Fruit fly (Drosophila melanogaster) whole organism, embryonic: ENCODE results near the gene janB.

Experiments
- Ada2b ChIP-seq: fragments of 200-800 bp; sonication (Bioruptor generic); IDR thresholded peaks from 2 replicates; pipeline ENCODE4 v1.3.6; 2022; ENCODE audit warnings: missing biosample characterization, missing genetic modification characterization
- Asciz ChIP-seq: fragments of 200-800 bp; sonication (Bioruptor generic); optimal IDR thresholded peaks from 2 replicates; lab custom pipeline; 2017; ENCODE audit warnings: missing biosample characterization, mild to moderate bottlenecking, missing genetic modification characterization, missing genetic modification reagents
- Blimp-1 ChIP-seq: fragments of 200-800 bp; sonication (Bioruptor generic); optimal IDR thresholded peaks from 3 replicates; lab custom pipeline; 2018; ENCODE audit warnings: missing biosample characterization, missing genetic modification characterization, mild to moderate bottlenecking, moderate library complexity, missing genetic modification reagents
- CG10366 ChIP-seq: fragments of 200-800 bp; sonication (Bioruptor generic); IDR thresholded peaks from 2 replicates; pipeline ENCODE4 v1.3.6; 2022; ENCODE audit warnings: missing biosample characterization, missing genetic modification characterization
- CG10431 ChIP-seq: fragments of 200-800 bp; sonication (Bioruptor generic); optimal IDR thresholded peaks from 3 replicates; lab custom pipeline; 2018; ENCODE audit warnings: missing biosample characterization, mild to moderate bottlenecking, missing genetic modification characterization
- CG10565 ChIP-seq: fragments of 200-800 bp; sonication (Bioruptor generic); optimal IDR thresholded peaks from 3 replicates; lab custom pipeline; 2016; ENCODE audit warnings: missing biosample characterization, mild to moderate bottlenecking, missing genetic modification characterization
- CG12104 ChIP-seq: fragments of 200-800 bp; sonication (Bioruptor generic); optimal IDR thresholded peaks from 3 replicates; lab custom pipeline; 2016; ENCODE audit warnings: missing biosample characterization, missing genetic modification characterization
- CG13296 ChIP-seq: fragments of 200-800 bp; sonication (Bioruptor generic); optimal IDR thresholded peaks from 3 replicates; lab custom pipeline; 2018; ENCODE audit warnings: missing biosample characterization, mild to moderate bottlenecking, missing genetic modification characterization
- CG14014 ChIP-seq: fragments of 200-800 bp; sonication (Bioruptor generic); IDR thresholded peaks from 2 replicates; pipeline ENCODE4 v1.3.6; 2022; ENCODE audit warnings: missing biosample characterization, missing genetic modification characterization
- CG15479 ChIP-seq: fragments of 200-800 bp; sonication (Bioruptor generic); optimal IDR thresholded peaks from 3 replicates; lab custom pipeline; 2019; ENCODE audit warnings: missing biosample characterization, mild to moderate bottlenecking, missing genetic modification characterization, moderate library complexity
- CG16863 ChIP-seq: fragments of 200-800 bp; sonication (Bioruptor generic); optimal IDR thresholded peaks from 3 replicates; lab custom pipeline; 2016; ENCODE audit warnings: missing biosample characterization, missing genetic modification characterization
- CG17359 ChIP-seq: fragments of 200-800 bp; sonication (Bioruptor generic); optimal IDR thresholded peaks from 3 replicates; lab custom pipeline; 2018; ENCODE audit warnings: missing biosample characterization, mild to moderate bottlenecking, missing genetic modification characterization, moderate library complexity
- CG2199 ChIP-seq: fragments of 200-800 bp; sonication (Bioruptor generic); IDR thresholded peaks from 3 replicates; pipeline ENCODE4 v1.3.6; 2022; ENCODE audit warnings: missing biosample characterization, missing genetic modification characterization
- CG30431 ChIP-seq: fragments of 200-800 bp; sonication (Bioruptor generic); optimal IDR thresholded peaks from 2 replicates; lab custom pipeline; 2017; ENCODE audit warnings: missing biosample characterization, missing genetic modification characterization
- CG31388 ChIP-seq: fragments of 200-800 bp; sonication (Bioruptor generic); optimal IDR thresholded peaks from 2 replicates; lab custom pipeline; 2016; ENCODE audit warnings: missing biosample characterization, missing genetic modification characterization
- CG3163 ChIP-seq: fragments of 200-800 bp; sonication (Bioruptor generic); optimal IDR thresholded peaks from 3 replicates; lab custom pipeline; 2016; ENCODE audit warnings: missing biosample characterization, missing genetic modification characterization
- CG3281 ChIP-seq: fragments of 200-800 bp; sonication (Bioruptor generic); optimal IDR thresholded peaks from 3 replicates; lab custom pipeline; 2017; ENCODE audit warnings: missing biosample characterization, mild to moderate bottlenecking, missing genetic modification characterization
- CG4282 ChIP-seq: fragments of 200-800 bp; sonication (Bioruptor generic); optimal IDR thresholded peaks from 2 replicates; lab custom pipeline; 2016; ENCODE audit warnings: missing biosample characterization, missing genetic modification characterization
- CG4360 ChIP-seq: fragments of 200-800 bp; sonication (Bioruptor generic); IDR thresholded peaks from 2 replicates; pipeline ENCODE4 v1.3.6; 2022; ENCODE audit warnings: missing biosample characterization, missing genetic modification characterization
- CTCF ChIP-seq: fragments of 200-800 bp; sonication (Bioruptor generic); optimal IDR thresholded peaks from 2 replicates; lab custom pipeline; 2017; ENCODE audit warnings: missing biosample characterization, mild to moderate bottlenecking, missing genetic modification characterization, moderate library complexity
- Camta ChIP-seq: fragments of 200-800 bp; sonication (Bioruptor generic); optimal IDR thresholded peaks from 2 replicates; lab custom pipeline; 2016; ENCODE audit warnings: missing biosample characterization, missing genetic modification characterization
- D ChIP-seq, 2 experiments: fragments of 200-800 bp in 1 of 2; fragments of >200 bp in 1 of 2; sonication (Bioruptor generic) in 1 of 2; optimal IDR thresholded peaks; 2 replicates in 1 of 2; 3 replicates in 1 of 2; lab custom pipeline; 2017; ENCODE audit warnings: mild to moderate bottlenecking in 1 of 2, missing biosample characterization in 1 of 2, missing genetic modification characterization in 1 of 2, missing genetic modification reagents in 1 of 2
- Drgx ChIP-seq: fragments of 200-800 bp; sonication (Bioruptor generic); IDR thresholded peaks from 2 replicates; pipeline ENCODE4 v1.3.6; 2022; ENCODE audit warnings: missing biosample characterization, missing genetic modification characterization
- Eip74EF ChIP-seq, 2 experiments: fragments of 200-800 bp in 1 of 2; fragments of >200 bp in 1 of 2; sonication (Bioruptor generic) in 1 of 2; optimal IDR thresholded peaks; 2 replicates each; lab custom pipeline; 2017 to 2019; ENCODE audit warnings: missing biosample characterization in 2 of 2, missing genetic modification characterization in 2 of 2, mild to moderate bottlenecking in 1 of 2, moderate library complexity in 1 of 2
- Fer1 ChIP-seq: fragments of 200-800 bp; sonication (Bioruptor generic); optimal IDR thresholded peaks from 2 replicates; lab custom pipeline; 2017; ENCODE audit warnings: missing biosample characterization, mild to moderate bottlenecking, missing genetic modification characterization
- HHEX ChIP-seq: fragments of 200-800 bp; sonication (Bioruptor generic); optimal IDR thresholded peaks from 3 replicates; lab custom pipeline; 2017; ENCODE audit warnings: missing biosample characterization, mild to moderate bottlenecking, missing genetic modification characterization, missing genetic modification reagents
- Lhr ChIP-seq: fragments of 200-800 bp; sonication (Bioruptor generic); optimal IDR thresholded peaks from 3 replicates; lab custom pipeline; 2017; ENCODE audit warnings: mild to moderate bottlenecking, missing biosample characterization, missing genetic modification reagents, missing genetic modification characterization
- NC2β ChIP-seq: fragments of 200-800 bp; sonication (Bioruptor generic); optimal IDR thresholded peaks from 2 replicates; lab custom pipeline; 2016; ENCODE audit warnings: missing biosample characterization, missing genetic modification characterization
- Oaz ChIP-seq: fragments of 200-800 bp; sonication (Bioruptor generic); IDR thresholded peaks from 2 replicates; pipeline ENCODE4 v1.3.6; 2022; ENCODE audit warnings: missing biosample characterization, missing genetic modification characterization
- Sry-δ ChIP-seq: fragments of 200-800 bp; sonication (Bioruptor generic); optimal IDR thresholded peaks from 2 replicates; lab custom pipeline; 2016; ENCODE audit warnings: missing biosample characterization, missing genetic modification characterization
- YL-1 ChIP-seq: fragments of 200-800 bp; sonication (Bioruptor generic); optimal IDR thresholded peaks from 3 replicates; lab custom pipeline; 2017; ENCODE audit warnings: missing biosample characterization, mild to moderate bottlenecking, missing genetic modification characterization
- ase ChIP-seq: fragments of 200-800 bp; sonication (Bioruptor generic); IDR thresholded peaks from 3 replicates; pipeline ENCODE4 v1.3.6; 2022; ENCODE audit warnings: missing biosample characterization, missing genetic modification characterization
- dati ChIP-seq: fragments of 200-800 bp; sonication (Bioruptor generic); IDR thresholded peaks from 2 replicates; pipeline ENCODE4 v1.3.6; 2022; ENCODE audit warnings: missing biosample characterization, missing genetic modification characterization
- dpn ChIP-seq, 2 experiments: fragments of 200-800 bp; sonication (Bioruptor generic); optimal IDR thresholded peaks; 3 replicates each; lab custom pipeline; 2016; ENCODE audit warnings: missing biosample characterization in 2 of 2, missing genetic modification characterization in 2 of 2
- fd64A ChIP-seq: fragments of 200-800 bp; sonication (Bioruptor generic); optimal IDR thresholded peaks from 3 replicates; lab custom pipeline; 2018; ENCODE audit warnings: missing biosample characterization, mild to moderate bottlenecking, missing genetic modification characterization
- gcm ChIP-seq: fragments of 200-800 bp; sonication (Bioruptor generic); optimal IDR thresholded peaks from 2 replicates; lab custom pipeline; 2019; ENCODE audit warnings: missing biosample characterization, mild to moderate bottlenecking, missing genetic modification characterization, moderate library complexity
- ken ChIP-seq: fragments of 200-800 bp; sonication (Bioruptor generic); IDR thresholded peaks from 3 replicates; pipeline ENCODE4 v1.3.6; 2022; ENCODE audit warnings: missing biosample characterization, missing genetic modification characterization
- klu ChIP-seq: fragments of 200-800 bp; sonication (Bioruptor generic); IDR thresholded peaks from 2 replicates; pipeline ENCODE4 v1.3.6; 2022; ENCODE audit warnings: missing biosample characterization, missing genetic modification characterization
- lmd ChIP-seq: fragments of 200-800 bp; sonication (Bioruptor generic); IDR thresholded peaks from 2 replicates; pipeline ENCODE4 v1.3.6; 2022; ENCODE audit warnings: missing biosample characterization, missing genetic modification characterization
- phol ChIP-seq: fragments of 200-800 bp; sonication (Bioruptor generic); optimal IDR thresholded peaks from 3 replicates; lab custom pipeline; 2018; ENCODE audit warnings: missing biosample characterization, mild to moderate bottlenecking, missing genetic modification characterization, moderate library complexity
- schlank ChIP-seq: fragments of 200-800 bp; sonication (Bioruptor generic); optimal IDR thresholded peaks from 2 replicates; lab custom pipeline; 2018; ENCODE audit warnings: missing biosample characterization, mild to moderate bottlenecking, missing genetic modification characterization
- sim ChIP-seq: fragments of 200-800 bp; sonication (Bioruptor generic); IDR thresholded peaks from 2 replicates; pipeline ENCODE4 v1.3.6; 2022; ENCODE audit warnings: missing biosample characterization, missing genetic modification characterization
- sima ChIP-seq: fragments of 200-800 bp; sonication (Bioruptor generic); optimal IDR thresholded peaks from 2 replicates; lab custom pipeline; 2016; ENCODE audit warnings: missing biosample characterization, missing genetic modification characterization
- slp2 ChIP-seq: fragments of 200-800 bp; sonication (Bioruptor generic); optimal IDR thresholded peaks from 2 replicates; lab custom pipeline; 2016; ENCODE audit warnings: missing biosample characterization, missing genetic modification characterization
- toy ChIP-seq: fragments of 200-800 bp; sonication (Bioruptor generic); IDR thresholded peaks from 2 replicates; pipeline ENCODE4 v1.3.6; 2022; ENCODE audit warnings: missing biosample characterization, missing genetic modification characterization
- vfl ChIP-seq: fragments of 200-800 bp; sonication (Bioruptor generic); optimal IDR thresholded peaks from 2 replicates; lab custom pipeline; 2016; ENCODE audit warnings: missing biosample characterization, missing genetic modification characterization
- vnd ChIP-seq: fragments of 200-800 bp; sonication (Bioruptor generic); IDR thresholded peaks from 3 replicates; pipeline ENCODE4 v1.3.6; 2022; ENCODE audit warnings: missing biosample characterization, missing genetic modification characterization; ENCODE audit not compliant: partially characterized antibody
- wek ChIP-seq: fragments of 200-800 bp; sonication (Bioruptor generic); optimal IDR thresholded peaks from 3 replicates; lab custom pipeline; 2018; ENCODE audit warnings: missing biosample characterization, mild to moderate bottlenecking, missing genetic modification characterization, moderate library complexity
- wor ChIP-seq: fragments of 200-800 bp; sonication (Bioruptor generic); IDR thresholded peaks from 2 replicates; pipeline ENCODE4 v1.3.6; 2022; ENCODE audit warnings: missing biosample characterization, missing genetic modification characterization
- zen2 ChIP-seq: fragments of 200-800 bp; sonication (Bioruptor generic); IDR thresholded peaks from 3 replicates; pipeline ENCODE4 v1.3.6; 2022; ENCODE audit warnings: missing biosample characterization, missing genetic modification characterization; ENCODE audit not compliant: partially characterized antibody

The janB gene

DNA sequence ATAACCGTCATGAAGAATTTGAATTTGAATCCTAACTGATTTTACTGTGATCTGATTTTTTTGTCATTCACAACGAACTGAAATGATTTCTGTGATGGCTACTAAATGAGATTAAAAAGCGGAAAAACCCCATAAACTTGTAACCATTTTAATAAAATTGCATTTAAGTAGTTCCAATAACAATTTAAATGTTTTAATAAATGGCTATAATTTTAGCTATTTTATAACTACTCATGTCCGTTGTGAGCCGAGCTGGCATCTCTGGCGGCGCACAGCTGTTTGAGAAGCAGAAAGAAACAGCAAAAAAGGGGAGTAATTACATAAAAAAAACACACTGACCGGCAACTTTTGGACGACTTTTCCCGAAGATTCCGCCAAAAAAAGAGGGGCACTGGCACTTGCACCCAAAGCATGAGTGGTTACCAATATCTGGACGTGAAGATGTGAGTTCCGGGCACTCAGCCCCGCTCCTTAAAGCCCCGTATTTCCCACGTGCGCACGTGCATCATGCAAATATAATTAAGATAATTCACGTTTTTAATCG, 18.1 kb upstream of the janB start, which contains the start of the genes CG7950 and Rpp14a (continued):
- TF ChIP-seq CG31388 (GFP tag; lab: Kevin White, UChicago): peak; percentile 53
- TF ChIP-seq phol (tag; lab: Kevin White, UChicago): peak; percentile 83
- TF ChIP-seq Oaz: 0 out of 2 replicates have a peak, but pooled peaks have one; percentile 33
- TF ChIP-seq fd64A (GFP tag; lab: Kevin White, UChicago): no peak
- TF ChIP-seq CG12104 (GFP tag; lab: Kevin White, UChicago): no peak
- no peak; the same call in 1 of the 2 replicates for TF ChIP-seq klu (GFP tag; lab: Robert Waterston, UW)
- no peak for TF ChIP-seq Eip74EF (GFP tag; optimal IDR thresholded peaks at IDR 0.05; lab: Kevin White, UChicago)
- TF ChIP-seq Camta (GFP tag; lab: Kevin White, UChicago): peak; percentile 66
- peak; percentile 83 for TF ChIP-seq YL-1 (GFP tag; lab: Kevin White, UChicago)
- no peak for TF ChIP-seq dati (GFP tag; lab: Robert Waterston, UW)
- TF ChIP-seq gcm: peak; percentile 75
- no peak for TF ChIP-seq wek (GFP tag; lab: Kevin White, UChicago)
- TF ChIP-seq CG30431 (GFP tag; lab: Kevin White, UChicago): peak; percentile 21
- TF ChIP-seq HHEX (GFP tag; lab: Kevin White, UChicago): peak; percentile 42
- TF ChIP-seq ken (GFP tag; lab: Robert Waterston, UW): peak; percentile 82
- peak; percentile 70 for TF ChIP-seq NC2β (GFP tag; lab: Kevin White, UChicago)
- TF ChIP-seq CG10366: peak; percentile 84
- peak; percentile 22 for TF ChIP-seq CG10431 (GFP tag; lab: Kevin White, UChicago)
- peak; percentile 81 for TF ChIP-seq vfl (GFP tag; lab: Kevin White, UChicago)
- peak; percentile 78 to 79 for TF ChIP-seq dpn (GFP tag; optimal IDR thresholded peaks at IDR 0.05; lab: Kevin White, UChicago)
- TF ChIP-seq CTCF: no peak
- no peak for TF ChIP-seq CG10565 (GFP tag; lab: Kevin White, UChicago)
- TF ChIP-seq Ada2b: peak; percentile 64
- peak; percentile 62 for TF ChIP-seq CG13296 (GFP tag; lab: Kevin White, UChicago)
- peak; percentile 54; the same call in 1 of the 2 replicates for TF ChIP-seq wor
- TF ChIP-seq CG17359: peak; percentile 69
- TF ChIP-seq lmd (GFP tag; lab: Robert Waterston, UW): peak; percentile 76
- peak; percentile 58 for TF ChIP-seq slp2
- no peak for TF ChIP-seq D (optimal IDR thresholded peaks at IDR 0.05; lab: Kevin White, UChicago)
- no peak for TF ChIP-seq D (GFP tag; optimal IDR thresholded peaks at IDR 0.05; lab: Kevin White, UChicago)
- TF ChIP-seq Fer1 (GFP tag; lab: Kevin White, UChicago): peak; percentile 64
- peak; percentile 57 for TF ChIP-seq Sry-δ (GFP tag; lab: Kevin White, UChicago)
- peak; percentile 76 for TF ChIP-seq CG16863
- TF ChIP-seq toy (GFP tag; lab: Robert Waterston, UW): no peak
- TF ChIP-seq sim: no peak
- TF ChIP-seq schlank (tag; lab: Kevin White, UChicago): peak; percentile 58
- no peak; the same call in 2 of the 3 replicates for TF ChIP-seq zen2 (GFP tag; lab: Robert Waterston, UW)
- peak; percentile 64; the same call in 2 of the 3 replicates for TF ChIP-seq ase (GFP tag; lab: Robert Waterston, UW)
- no peak for TF ChIP-seq vnd (GFP tag; lab: Robert Waterston, UW)
- peak; percentile 28 for TF ChIP-seq Asciz (GFP tag; lab: Kevin White, UChicago)
- no peak for TF ChIP-seq CG4360
- TF ChIP-seq CG3163 (GFP tag; lab: Kevin White, UChicago): peak; percentile 59
- TF ChIP-seq Drgx (GFP tag; lab: Robert Waterston, UW): peak; percentile 80
- peak; percentile 69 for TF ChIP-seq sima (GFP tag; lab: Kevin White, UChicago)
- peak; percentile 48 for TF ChIP-seq Lhr (GFP tag; lab: Kevin White, UChicago)
- no peak for TF ChIP-seq CG2199 (GFP tag; lab: Robert Waterston, UW)
- TF ChIP-seq CG4282 (GFP tag; lab: Kevin White, UChicago): peak; percentile 65
- no peak for TF ChIP-seq CG15479 (GFP tag; lab: Kevin White, UChicago)
- peak; percentile 65 for TF ChIP-seq Blimp-1
- peak; percentile 73 for TF ChIP-seq CG3281 (GFP tag; lab: Kevin White, UChicago)
- TF ChIP-seq CG14014 (GFP tag; lab: Robert Waterston, UW): peak; percentile 80
